Fruit fly (Drosophila melanogaster): ENCODE data around the gene orb2.

- TF ChIP-seq OdsH (GFP tag; optimal IDR thresholded peaks at IDR 0.05) (no peak), fd85E (GFP tag; optimal IDR thresholded peaks at IDR 0.05) (no peak), Met (GFP tag; optimal IDR thresholded peaks at IDR 0.05) (no peak), Lpt (GFP tag; optimal IDR thresholded peaks at IDR 0.05) (no peak)
Observed at dm6 chr3L:8979780-8980179, 25.5 kb upstream of the orb2 start, which contains the start of gene CG5644.

Data from whole organism, prepupa.